Worm (Caenorhabditis elegans): ENCODE measurements around the gene ZK892.5.
A peak's percentile ranks its signal among the peaks of the same experiment; 100 is the strongest.

ZK892.5 gene

ce11 chrII:9989533-9989932, 18.5 kb upstream of the ZK892.5 start:
- no peak for TF ChIP-seq unc-39 (tag; optimal IDR thresholded peaks at IDR 0.05)
- TF ChIP-seq hif-1 (tag; optimal IDR thresholded peaks at IDR 0.05) = peak in 1 of 2 experiments; percentile 4
- peak; percentile 17 for TF ChIP-seq hlh-11 (tag; optimal IDR thresholded peaks at IDR 0.05)
- TF ChIP-seq nhr-11 (tag; optimal IDR thresholded peaks at IDR 0.05) = peak; percentile 6

ce11 chrII:9990812-9991211, 17.2 kb upstream of the ZK892.5 start, which contains the start of gene lec-3:
lec-3 (plus strand) TSS chrII:9991112.
- TF ChIP-seq php-3 (GFP tag; IDR thresholded peaks at IDR 0.05) (no peak), dve-1 (tag; optimal IDR thresholded peaks at IDR 0.05; ENCODE audit: insufficient read depth) (peak; percentile 11), lir-3 (tag; optimal IDR thresholded peaks at IDR 0.05) (no peak), ceh-28 (tag; optimal IDR thresholded peaks at IDR 0.05) (no peak), madf-9 (GFP tag; conservative IDR thresholded peaks at IDR 0.05) (no peak), nhr-25 (tag; optimal IDR thresholded peaks at IDR 0.05; ENCODE audit: borderline replicate concordance, insufficient read depth) (no peak), attf-4 (tag; optimal IDR thresholded peaks at IDR 0.05) (no peak)

- TF ChIP-seq daf-12 (tag; optimal IDR thresholded peaks at IDR 0.05) = no peak
- peak; percentile 7 for TF ChIP-seq fkh-10 (GFP tag; optimal IDR thresholded peaks at IDR 0.05)
These were observed 15.5 kb upstream of the ZK892.5 start for ce11 chrII:9992474-9992873.

ce11 chrII:9994679-9995078, 13.3 kb upstream of the ZK892.5 start:
- TF ChIP-seq ceh-32 (tag; optimal IDR thresholded peaks at IDR 0.05; ENCODE audit: poor library complexity) = no peak
- no peak for TF ChIP-seq zfp-3 (GFP tag; conservative IDR thresholded peaks at IDR 0.05)
- TF ChIP-seq nhr-48 (tag; optimal IDR thresholded peaks at IDR 0.05) = no peak
- TF ChIP-seq ceh-82 (tag; optimal IDR thresholded peaks at IDR 0.05) = no peak
- TF ChIP-seq nhr-10 (tag; optimal IDR thresholded peaks at IDR 0.05) = no peak
- no peak for TF ChIP-seq nhr-28 (tag; optimal IDR thresholded peaks at IDR 0.05)
- TF ChIP-seq rbr-2 (tag; optimal IDR thresholded peaks at IDR 0.05) = no peak
- TF ChIP-seq nhr-237 (tag; optimal IDR thresholded peaks at IDR 0.05) = no peak
- no peak for TF ChIP-seq lin-1 (GFP tag; IDR thresholded peaks at IDR 0.05)
- TF ChIP-seq nhr-11 (tag; optimal IDR thresholded peaks at IDR 0.05) = peak; percentile 39
- TF ChIP-seq ceh-62 (tag; optimal IDR thresholded peaks at IDR 0.05) = no peak
- TF ChIP-seq unc-62 (GFP tag; optimal IDR thresholded peaks at IDR 0.05 in 1 of 2) = peak in 1 of 2 experiments; percentile 91
- TF ChIP-seq unc-62 (tag; optimal IDR thresholded peaks at IDR 0.05) = no peak
- TF ChIP-seq ceh-20 (GFP tag; IDR thresholded peaks at IDR 0.05) = peak; percentile 14; the same call in 1 of the 2 replicates

ce11 chrII:10001065-10001464, 7.0 kb upstream of the ZK892.5 start, which contains the start of gene nlt-1:
nlt-1 (minus strand) TSS chrII:10001142.
- TF ChIP-seq spr-1 (tag; optimal IDR thresholded peaks at IDR 0.05) (no peak), F49E8.2 (tag; optimal IDR thresholded peaks at IDR 0.05; ENCODE audit: borderline replicate concordance) (no peak), duxl-1 (tag; optimal IDR thresholded peaks at IDR 0.05; ENCODE audit: poor library complexity) (no peak), dpl-1 (GFP tag; optimal IDR thresholded peaks at IDR 0.05) (no peak), dmd-9 (GFP tag; IDR thresholded peaks at IDR 0.05) (no peak), saeg-2 (GFP tag; IDR thresholded peaks at IDR 0.05) (no peak), daf-8 (GFP tag; IDR thresholded peaks at IDR 0.05) (no peak), php-3 (GFP tag; IDR thresholded peaks at IDR 0.05) (peak; percentile 98), attf-4 (tag; optimal IDR thresholded peaks at IDR 0.05) (no peak), sdz-12 (GFP tag; optimal IDR thresholded peaks at IDR 0.05) (no peak), ces-1 (GFP tag; optimal IDR thresholded peaks at IDR 0.05) (no peak), nhr-102 (tag; optimal IDR thresholded peaks at IDR 0.05) (peak; percentile 55), set-16 (GFP tag; IDR thresholded peaks at IDR 0.05) (no peak), ama-1 (optimal IDR thresholded peaks at IDR 0.05) (no peak), lin-29 (GFP tag; IDR thresholded peaks at IDR 0.05) (no peak), F10B5.3 (tag; optimal IDR thresholded peaks at IDR 0.05) (no peak), nhr-10 (tag; optimal IDR thresholded peaks at IDR 0.05) (peak; percentile 57), ceh-82 (tag; optimal IDR thresholded peaks at IDR 0.05) (no peak), mxl-2 (GFP tag; conservative IDR thresholded peaks at IDR 0.05) (no peak), ceh-32 (tag; optimal IDR thresholded peaks at IDR 0.05; ENCODE audit: poor library complexity) (no peak), nhr-41 (GFP tag; IDR thresholded peaks at IDR 0.05) (no peak; the same call in 1 of the 2 replicates), R02D3.7 (tag; optimal IDR thresholded peaks at IDR 0.05) (no peak), skn-1 (tag; optimal IDR thresholded peaks at IDR 0.05) (no peak), aha-1 (tag) (no peak), fos-1 (tag; optimal IDR thresholded peaks at IDR 0.05) (no peak)

Data from whole organism, L4 larva.